Worm (Caenorhabditis elegans) whole organism, early embryonic: ENCODE data around the gene B0432.8.

Experiments
- B0310.2 ChIP-seq: sonication (generic microtip); optimal IDR thresholded peaks from 2 replicates; lab custom pipeline; 2016; ENCODE audit warnings: mild to moderate bottlenecking, missing genetic modification characterization, missing compliant biosample characterization
- F13C5.2 ChIP-seq: sonication (generic microtip); optimal IDR thresholded peaks from 2 replicates; lab custom pipeline; 2017; ENCODE audit warnings: mild to moderate bottlenecking, missing genetic modification characterization, inconsistent platforms, missing compliant biosample characterization
- aly-1 ChIP-seq: sonication (generic microtip); optimal IDR thresholded peaks from 2 replicates; lab custom pipeline; 2016; ENCODE audit warnings: missing genetic modification characterization, missing compliant biosample characterization
- ama-1 ChIP-seq: fragments of 150-350 bp; optimal IDR thresholded peaks from 2 replicates; lab custom pipeline; 2014
- ceh-13 ChIP-seq: fragments of 200-800 bp; sonication (Bioruptor generic); optimal IDR thresholded peaks from 2 replicates; lab custom pipeline; 2018; ENCODE audit warnings: mild to moderate bottlenecking, missing genetic modification characterization, missing compliant biosample characterization
- ceh-36 ChIP-seq: sonication (generic microtip); optimal IDR thresholded peaks from 2 replicates; lab custom pipeline; 2016; ENCODE audit warnings: missing genetic modification characterization, inconsistent platforms, missing compliant biosample characterization
- ets-7 ChIP-seq: sonication (generic microtip); optimal IDR thresholded peaks from 2 replicates; lab custom pipeline; 2016; ENCODE audit warnings: missing genotype, missing genetic modification characterization, missing compliant biosample characterization
- flt-1 ChIP-seq: fragments of 200-800 bp; sonication (Bioruptor generic); IDR thresholded peaks from 2 replicates; pipeline ENCODE4 v1.3.6; 2022; ENCODE audit warnings: missing genetic modification characterization, missing compliant biosample characterization
- hmbx-1 ChIP-seq: sonication (generic microtip); optimal IDR thresholded peaks from 2 replicates; lab custom pipeline; 2016; ENCODE audit warnings: mild to moderate bottlenecking, missing genetic modification characterization, missing compliant biosample characterization
- hmg-4 ChIP-seq: fragments of 200-800 bp; sonication (Bioruptor generic); optimal IDR thresholded peaks from 2 replicates; lab custom pipeline; 2018; ENCODE audit warnings: mild to moderate bottlenecking, missing genetic modification characterization, missing compliant biosample characterization
- hnd-1 ChIP-seq: sonication (generic microtip); optimal IDR thresholded peaks from 2 replicates; lab custom pipeline; 2016; ENCODE audit warnings: missing genetic modification characterization, missing compliant biosample characterization
- pes-1 ChIP-seq: fragments of 200-800 bp; sonication (Bioruptor generic); IDR thresholded peaks from 2 replicates; pipeline ENCODE4 v1.3.6; 2022; ENCODE audit warnings: missing genetic modification reagents, missing genetic modification characterization, missing compliant biosample characterization
- scrt-1 ChIP-seq: fragments of 200-800 bp; sonication (Bioruptor generic); IDR thresholded peaks from 2 replicates; pipeline ENCODE4 v1.3.6; 2022; ENCODE audit warnings: missing genetic modification characterization, missing compliant biosample characterization
- sea-1 ChIP-seq: fragments of 200-800 bp; sonication (Bioruptor generic); conservative IDR thresholded peaks from 2 replicates; pipeline ENCODE4 v1.3.6; 2022; ENCODE audit warnings: missing genetic modification characterization, missing compliant biosample characterization
- tbx-11 ChIP-seq: fragments of 200-800 bp; sonication (Bioruptor generic); IDR thresholded peaks from 2 replicates; pipeline ENCODE4 v1.3.6; 2022; ENCODE audit warnings: missing genetic modification characterization, missing compliant biosample characterization
- tbx-37 ChIP-seq: fragments of 200-800 bp; sonication (Bioruptor generic); conservative IDR thresholded peaks from 2 replicates; pipeline ENCODE4 v1.3.6; 2022; ENCODE audit warnings: missing genetic modification reagents, missing genetic modification characterization, missing compliant biosample characterization
- tra-4 ChIP-seq: sonication (generic microtip); optimal IDR thresholded peaks from 2 replicates; lab custom pipeline; 2017; ENCODE audit warnings: missing genetic modification characterization, missing compliant biosample characterization

The B0432.8 gene

ce11 chrII:278636-279035, at the start of gene B0432.8:
Gene B0432.8, minus strand, starts transcription at chrII:278736.
- TF ChIP-seq F13C5.2 (no peak), tra-4 (tag; lab: Kevin White, UChicago) (no peak), scrt-1 (no peak), hmbx-1 (tag; lab: Kevin White, UChicago) (no peak), flt-1 (GFP tag; lab: Robert Waterston, UW) (no peak), sea-1 (GFP tag; lab: Robert Waterston, UW) (no peak)

- TF ChIP-seq aly-1 (tag; lab: Kevin White, UChicago): no peak
- TF ChIP-seq scrt-1: no peak
- TF ChIP-seq ceh-36 (tag; lab: Kevin White, UChicago): no peak
- TF ChIP-seq tbx-37: no peak
- TF ChIP-seq ama-1: no peak
- TF ChIP-seq pes-1 (GFP tag; lab: Robert Waterston, UW): no peak
- no peak for TF ChIP-seq hmbx-1 (tag; lab: Kevin White, UChicago)
- no peak for TF ChIP-seq sea-1 (GFP tag; lab: Robert Waterston, UW)
- TF ChIP-seq tbx-11 (GFP tag; lab: Robert Waterston, UW): no peak
- no peak for TF ChIP-seq ceh-13
- no peak for TF ChIP-seq tra-4 (tag; lab: Kevin White, UChicago)
- TF ChIP-seq flt-1 (GFP tag; lab: Robert Waterston, UW): no peak
- TF ChIP-seq hnd-1 (tag; lab: Kevin White, UChicago): no peak
- no peak for TF ChIP-seq B0310.2 (tag; lab: Kevin White, UChicago)
- no peak for TF ChIP-seq hmg-4 (GFP tag; lab: Kevin White, UChicago)
Measured at ce11 chrII:325639-326350, 47.3 kb upstream of the B0432.8 start, which contains the start of gene sgcb-1. Gene sgcb-1, plus strand, starts transcription at chrII:326300.

ce11 chrII:323048-323776, 44.7 kb upstream of the B0432.8 start, which contains the start of gene K01A2.10:
Gene K01A2.10, minus strand, starts transcription at chrII:323098.
- no peak for TF ChIP-seq F13C5.2
- TF ChIP-seq hmg-4 (GFP tag; lab: Kevin White, UChicago): peak; percentile 45
- TF ChIP-seq aly-1 (tag; lab: Kevin White, UChicago): no peak

DNA sequence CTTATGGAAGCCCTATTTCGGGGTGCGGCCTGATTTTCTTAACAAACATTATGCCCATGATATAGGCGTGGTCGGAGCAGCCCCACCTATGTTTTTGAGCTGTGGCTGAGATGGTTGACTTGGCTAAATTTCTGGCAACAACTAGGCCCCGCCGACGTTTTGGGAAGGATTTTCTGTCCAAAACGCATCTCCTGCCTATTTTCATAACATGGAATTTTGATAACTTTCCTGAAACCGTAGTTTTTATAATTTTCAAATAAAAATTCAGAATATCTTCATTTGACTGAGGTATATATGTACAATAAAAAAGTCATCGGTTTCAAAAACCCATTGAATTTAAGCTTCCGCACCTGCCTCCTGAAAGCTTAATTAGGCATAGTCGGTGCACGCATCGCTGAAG, 42.6 kb upstream of the B0432.8 start:
- TF ChIP-seq hmbx-1 (tag; lab: Kevin White, UChicago) (no peak), hmg-4 (GFP tag; lab: Kevin White, UChicago) (no peak), tbx-37 (no peak), hnd-1 (tag; lab: Kevin White, UChicago) (no peak), ceh-36 (tag; lab: Kevin White, UChicago) (no peak), flt-1 (GFP tag; lab: Robert Waterston, UW) (no peak)

ce11 chrII:320783-321182, 42.2 kb upstream of the B0432.8 start:
- TF ChIP-seq ceh-36 (tag; lab: Kevin White, UChicago) (no peak), flt-1 (GFP tag; lab: Robert Waterston, UW) (no peak), hnd-1 (tag; lab: Kevin White, UChicago) (no peak), F13C5.2 (no peak), tra-4 (tag; lab: Kevin White, UChicago) (no peak), sea-1 (GFP tag; lab: Robert Waterston, UW) (no peak), aly-1 (tag; lab: Kevin White, UChicago) (no peak)

- TF ChIP-seq tra-4 (tag; lab: Kevin White, UChicago) (no peak), hmbx-1 (tag; lab: Kevin White, UChicago) (no peak), tbx-37 (no peak), aly-1 (tag; lab: Kevin White, UChicago) (no peak), B0310.2 (tag; lab: Kevin White, UChicago) (no peak), ama-1 (no peak), hmg-4 (GFP tag; lab: Kevin White, UChicago) (no peak)
Measured at ce11 chrII:319459-319858, 40.9 kb upstream of the B0432.8 start, which contains the start of gene far-7. Gene far-7, plus strand, starts transcription at chrII:319789.

DNA sequence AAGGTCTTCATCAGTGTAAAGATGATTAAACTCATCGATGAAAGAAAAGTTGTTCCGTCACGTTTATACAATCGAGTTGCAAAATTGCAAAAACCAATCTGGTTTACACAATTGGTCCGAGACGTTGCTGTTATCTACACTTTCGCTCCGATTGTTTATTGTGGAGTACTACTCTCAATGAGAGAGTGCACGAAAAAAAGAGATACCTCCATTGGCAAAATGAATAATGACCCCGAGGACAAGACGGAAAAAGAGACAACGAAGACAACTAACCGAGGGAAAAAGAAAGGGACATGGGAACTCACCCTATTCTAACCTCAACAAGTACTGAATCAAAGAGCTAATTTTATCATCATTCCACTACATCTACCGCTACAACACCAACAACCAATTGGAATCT, 35.0 kb upstream of the B0432.8 start:
- TF ChIP-seq ceh-13 (no peak), aly-1 (tag; lab: Kevin White, UChicago) (no peak), tbx-11 (GFP tag; lab: Robert Waterston, UW) (no peak), F13C5.2 (no peak), sea-1 (GFP tag; lab: Robert Waterston, UW) (no peak), flt-1 (GFP tag; lab: Robert Waterston, UW) (no peak), hmbx-1 (tag; lab: Kevin White, UChicago) (no peak), ama-1 (no peak), B0310.2 (tag; lab: Kevin White, UChicago) (no peak), tra-4 (tag; lab: Kevin White, UChicago) (no peak), hmg-4 (GFP tag; lab: Kevin White, UChicago) (no peak), hnd-1 (tag; lab: Kevin White, UChicago) (no peak), ceh-36 (tag; lab: Kevin White, UChicago) (no peak), pes-1 (GFP tag; lab: Robert Waterston, UW) (no peak), tbx-37 (no peak), scrt-1 (no peak), ets-7 (tag; lab: Kevin White, UChicago) (no peak)
